Fruit fly (Drosophila melanogaster) whole organism, prepupa: ENCODE measurements around the gene CG14841.

Source experiments
- CG11294 ChIP-seq: fragments of 200-800 bp; sonication (Bioruptor generic); IDR thresholded peaks from 2 replicates; pipeline ENCODE4 v1.3.6; 2022; ENCODE audit warnings: missing biosample characterization, missing genetic modification characterization
- CG11902 ChIP-seq: fragments of 200-800 bp; sonication (Bioruptor generic); optimal IDR thresholded peaks from 3 replicates; lab custom pipeline; 2016; ENCODE audit warnings: missing biosample characterization, missing genetic modification characterization
- CG15336 ChIP-seq: fragments of 200-800 bp; sonication (Bioruptor generic); IDR thresholded peaks from 2 replicates; pipeline ENCODE4 v1.3.6; 2022; ENCODE audit warnings: missing biosample characterization, missing genetic modification characterization
- CG1621 ChIP-seq: fragments of 200-800 bp; sonication (Bioruptor generic); optimal IDR thresholded peaks from 3 replicates; lab custom pipeline; 2018; ENCODE audit warnings: missing biosample characterization, mild to moderate bottlenecking, missing genetic modification characterization
- CG31627 ChIP-seq: fragments of 200-800 bp; sonication (Bioruptor generic); optimal IDR thresholded peaks from 3 replicates; lab custom pipeline; 2016; ENCODE audit warnings: missing biosample characterization, missing genetic modification characterization
- CG34406 ChIP-seq: fragments of 200-800 bp; sonication (Bioruptor generic); optimal IDR thresholded peaks from 3 replicates; lab custom pipeline; 2016; ENCODE audit warnings: missing biosample characterization, missing genetic modification characterization
- CG3919 ChIP-seq: fragments of 200-800 bp; sonication (Bioruptor generic); optimal IDR thresholded peaks from 3 replicates; lab custom pipeline; 2016; ENCODE audit warnings: missing biosample characterization, missing genetic modification characterization
- CG6163 ChIP-seq: fragments of 200-800 bp; sonication (Bioruptor generic); IDR thresholded peaks from 3 replicates; pipeline ENCODE4 v1.3.6; 2022; ENCODE audit warnings: missing biosample characterization, missing genetic modification characterization
- CG6276 ChIP-seq: fragments of 200-800 bp; sonication (Bioruptor generic); optimal IDR thresholded peaks from 2 replicates; lab custom pipeline; 2017; ENCODE audit warnings: missing biosample characterization, mild to moderate bottlenecking, missing genetic modification characterization
- CG6792 ChIP-seq: fragments of 200-800 bp; sonication (Bioruptor generic); optimal IDR thresholded peaks from 3 replicates; lab custom pipeline; 2016; ENCODE audit warnings: missing biosample characterization, missing genetic modification characterization
- CG6854 ChIP-seq: fragments of 200-800 bp; sonication (Bioruptor generic); optimal IDR thresholded peaks from 2 replicates; lab custom pipeline; 2017; ENCODE audit warnings: missing biosample characterization, mild to moderate bottlenecking, missing genetic modification characterization
- CG7368 ChIP-seq: fragments of 200-800 bp; sonication (Bioruptor generic); optimal IDR thresholded peaks from 3 replicates; lab custom pipeline; 2016; ENCODE audit warnings: missing biosample characterization, missing genetic modification characterization
- CG8119 ChIP-seq: fragments of 200-800 bp; sonication (Bioruptor generic); IDR thresholded peaks from 3 replicates; pipeline ENCODE4 v1.3.6; 2022; ENCODE audit warnings: missing biosample characterization, missing genetic modification characterization
- CG8319 ChIP-seq: fragments of 200-800 bp; sonication (Bioruptor generic); optimal IDR thresholded peaks from 3 replicates; lab custom pipeline; 2016; ENCODE audit warnings: missing biosample characterization, missing genetic modification characterization
- CG8632 ChIP-seq: fragments of 200-800 bp; sonication (Bioruptor generic); optimal IDR thresholded peaks from 3 replicates; lab custom pipeline; 2016; ENCODE audit warnings: missing biosample characterization, missing genetic modification characterization
- CG9139 ChIP-seq: fragments of 200-800 bp; sonication (Bioruptor generic); optimal IDR thresholded peaks from 3 replicates; lab custom pipeline; 2017; ENCODE audit warnings: missing biosample characterization, mild to moderate bottlenecking, missing genetic modification characterization
- Eip75B ChIP-seq: fragments of 200-800 bp; sonication (Bioruptor generic); optimal IDR thresholded peaks from 3 replicates; lab custom pipeline; 2016; ENCODE audit warnings: missing biosample characterization, missing genetic modification characterization
- Eip93F ChIP-seq: fragments of 200-800 bp; sonication (Bioruptor generic); optimal IDR thresholded peaks from 2 replicates; lab custom pipeline; 2016; ENCODE audit warnings: missing biosample characterization, mild to moderate bottlenecking, missing genetic modification characterization
- Ets21C ChIP-seq: fragments of 200-800 bp; sonication (Bioruptor generic); optimal IDR thresholded peaks from 3 replicates; lab custom pipeline; 2016; ENCODE audit warnings: missing biosample characterization, missing genetic modification characterization
- Ets96B ChIP-seq: fragments of 200-800 bp; optimal IDR thresholded peaks from 2 replicates; lab custom pipeline; 2019; ENCODE audit warnings: missing biosample characterization, mild to moderate bottlenecking, missing genetic modification characterization, moderate library complexity
- Gug ChIP-seq: fragments of 200-800 bp; sonication (Bioruptor generic); IDR thresholded peaks from 2 replicates; pipeline ENCODE4 v1.3.6; 2022; ENCODE audit warnings: missing biosample characterization, missing genetic modification characterization
- Hr38 ChIP-seq: sonication (Bioruptor generic); optimal IDR thresholded peaks from 2 replicates; lab custom pipeline; 2016; ENCODE audit warnings: missing biosample characterization, missing genetic modification characterization
- Hr39 ChIP-seq: fragments of 200-800 bp; sonication (Bioruptor generic); optimal IDR thresholded peaks from 2 replicates; lab custom pipeline; 2016; ENCODE audit warnings: missing biosample characterization, missing genetic modification characterization
- Met ChIP-seq: fragments of 200-800 bp; sonication (Bioruptor generic); optimal IDR thresholded peaks from 3 replicates; lab custom pipeline; 2016; ENCODE audit warnings: missing biosample characterization, missing genetic modification characterization
- acj6 ChIP-seq: fragments of 200-800 bp; sonication (Bioruptor generic); optimal IDR thresholded peaks from 3 replicates; lab custom pipeline; 2016; ENCODE audit warnings: missing biosample characterization, missing genetic modification characterization
- cyc ChIP-seq: fragments of 200-800 bp; sonication (Bioruptor generic); optimal IDR thresholded peaks from 3 replicates; lab custom pipeline; 2016; ENCODE audit warnings: missing biosample characterization, missing genetic modification characterization
- dac ChIP-seq: fragments of 200-800 bp; sonication (Bioruptor generic); optimal IDR thresholded peaks from 2 replicates; lab custom pipeline; 2017; ENCODE audit warnings: missing biosample characterization, mild to moderate bottlenecking, missing genetic modification characterization
- dsx ChIP-seq: fragments of 200-800 bp; optimal IDR thresholded peaks from 3 replicates; lab custom pipeline; 2019; ENCODE audit warnings: missing biosample characterization, mild to moderate bottlenecking, missing genetic modification characterization, moderate library complexity; ENCODE audit not compliant: poor library complexity, severe bottlenecking
- eg ChIP-seq: fragments of 200-800 bp; sonication (Bioruptor generic); IDR thresholded peaks from 3 replicates; pipeline ENCODE4 v1.3.6; 2022; ENCODE audit warnings: missing biosample characterization, missing genetic modification characterization
- esn ChIP-seq: fragments of 200-800 bp; sonication (Bioruptor generic); optimal IDR thresholded peaks from 2 replicates; lab custom pipeline; 2016; ENCODE audit warnings: missing biosample characterization, mild to moderate bottlenecking, missing genetic modification characterization, moderate library complexity
- fd85E ChIP-seq: fragments of 200-800 bp; sonication (Bioruptor generic); optimal IDR thresholded peaks from 3 replicates; lab custom pipeline; 2016; ENCODE audit warnings: missing biosample characterization, missing genetic modification characterization
- fkh ChIP-seq: fragments of 200-800 bp; sonication (Bioruptor generic); optimal IDR thresholded peaks from 3 replicates; lab custom pipeline; 2017; ENCODE audit warnings: missing biosample characterization, mild to moderate bottlenecking, missing genetic modification characterization, moderate library complexity
- lz ChIP-seq: fragments of 200-800 bp; sonication (Bioruptor generic); optimal IDR thresholded peaks from 3 replicates; lab custom pipeline; 2016; ENCODE audit warnings: missing biosample characterization, missing genetic modification characterization
- net ChIP-seq: fragments of 200-800 bp; sonication (Bioruptor generic); optimal IDR thresholded peaks from 3 replicates; lab custom pipeline; 2016; ENCODE audit warnings: missing biosample characterization, missing genetic modification characterization
- salr ChIP-seq, 2 experiments: fragments of 200-800 bp; sonication (Bioruptor generic); optimal IDR thresholded peaks; 3 replicates each; lab custom pipeline; 2016 to 2018; ENCODE audit warnings: missing biosample characterization in 2 of 2, missing genetic modification characterization in 2 of 2, mild to moderate bottlenecking in 1 of 2
- ss ChIP-seq, 2 experiments: fragments of 200-800 bp; sonication (Bioruptor generic); optimal IDR thresholded peaks; 2 replicates in 1 of 2; 3 replicates in 1 of 2; lab custom pipeline; 2017 to 2018; ENCODE audit warnings: mild to moderate bottlenecking in 2 of 2, missing biosample characterization in 2 of 2, missing genetic modification characterization in 2 of 2, moderate library complexity in 1 of 2
- svp ChIP-seq: fragments of 200-800 bp; sonication (Bioruptor generic); peaks from one replicate; lab custom pipeline; 2016; ENCODE audit warnings: missing biosample characterization, missing genetic modification characterization
- topi ChIP-seq: fragments of 200-800 bp; sonication (Bioruptor generic); optimal IDR thresholded peaks from 3 replicates; lab custom pipeline; 2016; ENCODE audit warnings: missing biosample characterization, missing genetic modification characterization
- vri ChIP-seq: fragments of 200-800 bp; sonication (Bioruptor generic); optimal IDR thresholded peaks from 3 replicates; lab custom pipeline; 2016; ENCODE audit warnings: missing biosample characterization, mild to moderate bottlenecking, missing genetic modification characterization

The CG14841 gene

DNA sequence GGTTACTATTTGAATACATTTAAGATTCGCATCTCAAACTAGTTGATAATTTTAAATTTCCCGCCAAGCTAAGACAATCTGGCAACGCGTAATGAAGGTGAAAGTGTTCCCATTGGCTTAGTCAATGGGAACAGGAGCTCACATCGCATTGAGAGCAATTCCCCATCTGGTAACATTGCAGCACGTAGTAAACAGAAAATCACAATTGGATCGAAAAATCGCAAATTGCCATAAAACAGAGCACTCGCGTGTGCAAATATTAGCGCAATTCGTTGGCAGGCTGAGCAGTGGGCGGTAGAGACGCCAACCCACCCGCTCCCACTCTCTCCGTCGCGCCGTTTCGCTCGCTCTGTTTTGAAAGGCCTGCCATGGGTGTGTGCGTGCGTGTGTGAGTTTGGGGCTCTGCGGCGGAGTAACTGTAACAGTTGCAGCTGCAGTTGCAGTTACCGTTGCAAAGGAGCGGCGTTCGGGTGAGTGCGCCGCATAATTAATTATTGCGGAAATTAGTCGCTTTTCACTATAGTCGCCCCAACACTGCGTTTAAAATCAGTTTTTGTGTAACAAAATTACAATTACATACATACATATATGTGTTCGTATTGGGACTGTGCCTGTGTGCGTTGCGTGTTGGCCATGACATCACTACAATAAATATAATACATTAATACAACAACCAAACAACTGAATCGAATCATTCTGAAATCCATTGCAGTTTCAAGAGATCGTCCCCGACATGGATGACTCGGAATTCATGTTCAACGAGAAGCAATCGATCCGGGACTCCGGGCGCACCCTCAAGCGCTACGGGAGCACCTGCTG lies 36.1 kb upstream of the CG14841 start (continued):
- TF ChIP-seq fd85E (GFP tag; lab: Kevin White, UChicago) (no peak), ss (GFP tag; optimal IDR thresholded peaks at IDR 0.05; lab: Kevin White, UChicago) (peak in 1 of 2 experiments; percentile 21), CG6276 (GFP tag; lab: Kevin White, UChicago) (peak; percentile 2), Eip93F (no peak), CG8632 (GFP tag; lab: Kevin White, UChicago) (no peak), CG9139 (GFP tag; lab: Kevin White, UChicago) (no peak), CG7368 (GFP tag; lab: Kevin White, UChicago) (no peak), CG11902 (no peak), topi (GFP tag; lab: Kevin White, UChicago) (no peak), Met (no peak), Ets96B (tag; lab: Kevin White, UChicago) (no peak), Hr39 (GFP tag; lab: Kevin White, UChicago) (no peak), lz (GFP tag; lab: Kevin White, UChicago) (no peak), CG6792 (GFP tag; lab: Kevin White, UChicago) (no peak), svp (GFP tag; lab: Kevin White, UChicago) (no peak), CG1621 (tag; lab: Kevin White, UChicago) (no peak), eg (0 out of 3 replicates have a peak, but pooled peaks have one; percentile 33), Gug (GFP tag; lab: Robert Waterston, UW) (no peak), cyc (GFP tag; lab: Kevin White, UChicago) (no peak), CG8119 (peak; percentile 27; the same call in 1 of the 3 replicates), Hr38 (no peak), fkh (GFP tag; lab: Kevin White, UChicago) (peak; percentile 49), salr (GFP tag; optimal IDR thresholded peaks at IDR 0.05; lab: Kevin White, UChicago) (peak in 1 of 2 experiments; percentile 8), CG34406 (no peak), CG6854 (GFP tag; lab: Kevin White, UChicago) (peak; percentile 64), acj6 (GFP tag; lab: Kevin White, UChicago) (no peak), dsx (GFP tag; lab: Kevin White, UChicago) (no peak), dac (GFP tag; lab: Kevin White, UChicago) (no peak), esn (no peak), CG31627 (GFP tag; lab: Kevin White, UChicago) (no peak), net (GFP tag; lab: Kevin White, UChicago) (no peak), CG3919 (GFP tag; lab: Kevin White, UChicago) (peak; percentile 17)

DNA sequence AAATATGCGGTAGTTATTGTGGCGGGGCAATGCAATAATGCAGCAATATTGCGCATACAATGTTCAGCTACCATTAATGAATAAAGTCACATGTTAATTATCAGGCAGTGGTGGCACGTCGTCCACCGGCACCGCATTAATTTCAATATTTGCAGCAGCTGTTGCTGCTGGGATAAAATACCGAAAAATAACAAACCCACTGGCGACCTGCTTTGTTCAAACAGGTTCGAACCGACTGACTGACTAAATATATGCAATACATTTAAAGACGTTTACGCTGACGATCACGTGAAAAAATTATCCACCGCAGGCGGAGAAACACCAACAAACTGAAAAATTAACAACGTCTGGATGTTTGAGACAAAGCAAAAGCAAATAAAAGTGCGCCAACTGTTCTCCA lies 35.3 kb upstream of the CG14841 start:
- TF ChIP-seq CG6163 (GFP tag; lab: Robert Waterston, UW): 0 out of 3 replicates have a peak, but pooled peaks have one; percentile 16
- peak; percentile 7 for TF ChIP-seq dsx (GFP tag; lab: Kevin White, UChicago)
- TF ChIP-seq CG11294 (GFP tag; lab: Robert Waterston, UW): no peak

DNA sequence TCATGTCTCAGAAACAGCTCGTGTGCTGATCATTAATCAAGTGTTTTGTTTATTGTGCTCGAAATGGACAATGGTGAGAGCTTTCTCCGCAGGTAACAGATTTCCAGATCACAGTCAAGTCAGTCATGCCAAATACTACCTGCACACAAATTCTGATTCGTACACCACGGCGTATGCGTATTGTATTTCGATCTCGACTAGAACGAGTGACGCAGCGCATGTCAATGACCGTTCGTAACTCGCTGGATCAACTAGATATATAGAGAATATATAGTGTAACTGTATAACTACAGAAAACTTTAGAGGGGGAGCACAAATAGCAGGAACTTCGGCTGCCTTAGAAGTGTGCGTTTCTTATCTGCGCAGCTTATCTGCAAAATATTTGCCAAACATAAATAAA lies 34.5 kb upstream of the CG14841 start:
- TF ChIP-seq cyc (GFP tag; lab: Kevin White, UChicago) (no peak), lz (GFP tag; lab: Kevin White, UChicago) (no peak), vri (no peak), CG15336 (GFP tag; lab: Robert Waterston, UW) (no peak), Ets21C (GFP tag; lab: Kevin White, UChicago) (no peak), CG8319 (no peak), CG3919 (GFP tag; lab: Kevin White, UChicago) (no peak), CG9139 (GFP tag; lab: Kevin White, UChicago) (no peak), CG1621 (tag; lab: Kevin White, UChicago) (no peak), Eip75B (GFP tag; lab: Kevin White, UChicago) (no peak)
